Fruit fly (Drosophila melanogaster) Kc167 (cell line): ENCODE data around the gene CG14667.

Source experiments
- Myc ChIP-seq: fragments of >200 bp; optimal IDR thresholded peaks from 2 replicates; lab custom pipeline; 2017; ENCODE audit warnings: missing external identifiers
- Sin3A ChIP-seq: fragments of >200 bp; optimal IDR thresholded peaks from 2 replicates; lab custom pipeline; 2018; ENCODE audit warnings: missing external identifiers
- h ChIP-seq: fragments of >200 bp; optimal IDR thresholded peaks from 3 replicates; lab custom pipeline; 2018; ENCODE audit warnings: missing external identifiers
- psq ChIP-seq: fragments of >200 bp; optimal IDR thresholded peaks from 2 replicates; lab custom pipeline; 2017; ENCODE audit warnings: missing external identifiers
- ttk ChIP-seq: sonication (Bioruptor generic); optimal IDR thresholded peaks from 2 replicates; lab custom pipeline; 2017; ENCODE audit warnings: missing external identifiers

DNA sequence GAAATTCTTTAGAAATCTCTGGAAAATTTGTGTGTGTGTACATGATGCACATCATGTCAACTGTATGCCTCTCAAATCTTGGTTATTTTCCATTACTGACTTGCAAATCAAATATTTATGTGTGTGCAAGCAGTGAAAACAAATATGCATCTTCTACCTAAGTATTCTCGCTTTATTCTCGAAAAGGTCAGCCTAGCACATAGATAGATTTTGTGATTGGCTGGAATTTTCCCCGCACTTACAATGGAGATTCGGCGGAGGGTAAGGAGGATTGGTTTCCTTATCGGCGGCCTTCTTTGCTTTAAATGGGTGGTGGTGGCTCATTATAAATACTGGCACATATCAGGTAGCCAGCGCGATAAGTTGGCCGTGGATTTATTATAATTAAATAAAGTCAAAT lies 46.9 kb upstream of the CG14667 start:
- TF ChIP-seq Myc: no peak
- no peak for TF ChIP-seq h (lab: Kevin White, UChicago)
- no peak for TF ChIP-seq Sin3A (lab: Kevin White, UChicago)
- no peak for TF ChIP-seq ttk (lab: Kevin White, UChicago)
- no peak for TF ChIP-seq psq
